Comparison of ENCODE assay signal across 8 worm cellular contexts in the genomic region with DNA sequence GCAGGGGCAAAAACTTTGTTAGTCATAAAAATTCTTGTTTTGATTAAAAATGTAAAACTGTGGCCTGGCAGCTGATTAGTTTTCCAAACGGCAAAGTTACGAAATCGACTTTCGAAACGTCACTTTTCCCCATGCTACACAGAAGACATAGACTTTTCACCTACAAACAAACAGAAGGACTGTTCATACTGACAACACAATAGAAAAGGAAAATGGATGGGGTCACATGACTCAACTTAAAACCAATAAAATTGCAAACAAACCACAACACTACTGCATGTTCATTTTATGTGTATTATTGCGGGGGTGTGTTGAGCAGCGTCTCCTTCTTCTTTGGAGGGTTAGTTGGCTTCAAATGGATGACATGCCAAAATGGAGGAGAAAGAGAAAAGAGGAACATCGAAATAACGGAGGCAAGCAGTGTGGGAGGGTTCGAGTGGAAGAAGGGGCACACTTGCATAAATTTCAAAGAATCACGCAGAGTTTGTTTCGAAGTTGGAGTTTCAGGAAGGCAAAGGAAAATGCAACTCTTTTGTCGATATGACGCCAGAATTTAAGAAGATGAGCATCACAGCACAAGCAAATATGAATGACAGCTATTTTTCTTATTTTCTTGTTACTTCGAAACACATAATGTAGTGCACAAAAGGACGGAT.
TF ChIP-seq lines count a peak whose summit lies in the region.

No protein-coding gene starts in this region.

TF ChIP-seq in whole organism, L1 larva, 84 proteins besides CTCF, POLR2A, EP300 and RAD21 (continues in another document):
- TF ChIP-seq blmp-1 (tag; optimal IDR thresholded peaks at IDR 0.05; lab: Kevin White, UChicago) (peak; percentile 73), nhr-71 (tag; optimal IDR thresholded peaks at IDR 0.05; lab: Kevin White, UChicago) (peak; percentile 22), Y116A8C.19 (tag; optimal IDR thresholded peaks at IDR 0.05; lab: Kevin White, UChicago; ENCODE audit: borderline replicate concordance) (no peak), dpl-1 (GFP tag; optimal IDR thresholded peaks at IDR 0.05; lab: Kevin White, UChicago) (peak in 2 of 3 experiments; percentile 18 to 19), efl-1 (optimal IDR thresholded peaks at IDR 0.05; lab: Kevin White, UChicago) (peak in 1 of 2 experiments; percentile 11), efl-1 (GFP tag; optimal IDR thresholded peaks at IDR 0.05 in 1 of 2; lab: Kevin White, UChicago) (peak; percentile 8 to 48), tbx-2 (tag; optimal IDR thresholded peaks at IDR 0.05; lab: Kevin White, UChicago) (peak; percentile 20), mep-1 (tag; optimal IDR thresholded peaks at IDR 0.05; lab: Kevin White, UChicago) (peak; percentile 68), lsy-2 (tag; optimal IDR thresholded peaks at IDR 0.05; lab: Kevin White, UChicago) (peak in 1 of 2 experiments; percentile 3)

TF ChIP-seq in whole organism, L2 larva, 48 proteins besides CTCF, POLR2A, EP300 and RAD21 (continues in another document):
- TF ChIP-seq blmp-1 (tag; optimal IDR thresholded peaks at IDR 0.05; lab: Kevin White, UChicago; ENCODE audit: insufficient read depth) (peak; percentile 54), ceh-82 (tag; optimal IDR thresholded peaks at IDR 0.05; lab: Kevin White, UChicago) (no peak), skn-1 (tag; optimal IDR thresholded peaks at IDR 0.05; lab: Kevin White, UChicago) (no peak), zag-1 (tag; optimal IDR thresholded peaks at IDR 0.05; lab: Kevin White, UChicago) (peak; percentile 19), nhr-6 (tag; optimal IDR thresholded peaks at IDR 0.05; lab: Kevin White, UChicago) (peak; percentile 75), egl-27 (tag; optimal IDR thresholded peaks at IDR 0.05; lab: Kevin White, UChicago) (peak; percentile 40), lin-39 (tag; optimal IDR thresholded peaks at IDR 0.05; lab: Kevin White, UChicago) (no peak), ceh-16 (tag; optimal IDR thresholded peaks at IDR 0.05; lab: Kevin White, UChicago) (no peak), lsy-2 (tag; optimal IDR thresholded peaks at IDR 0.05; lab: Kevin White, UChicago) (peak in 1 of 2 experiments; percentile 27), sem-4 (tag; optimal IDR thresholded peaks at IDR 0.05; lab: Kevin White, UChicago) (peak; percentile 12)

TF ChIP-seq in whole organism, L3 larva, 47 proteins besides CTCF, POLR2A, EP300 and RAD21 (continues in another document):
- TF ChIP-seq lin-15B (tag; optimal IDR thresholded peaks at IDR 0.05; lab: Kevin White, UChicago) (no peak), pqm-1 (tag; optimal IDR thresholded peaks at IDR 0.05; lab: Kevin White, UChicago) (peak; percentile 37), ama-1 (optimal IDR thresholded peaks at IDR 0.05; lab: Kevin White, UChicago) (peak; percentile 33), nhr-28 (tag; optimal IDR thresholded peaks at IDR 0.05; lab: Kevin White, UChicago) (no peak), jun-1 (tag; optimal IDR thresholded peaks at IDR 0.05; lab: Kevin White, UChicago) (no peak), fkh-10 (GFP tag; optimal IDR thresholded peaks at IDR 0.05; lab: Kevin White, UChicago) (no peak), ceh-82 (tag; optimal IDR thresholded peaks at IDR 0.05; lab: Kevin White, UChicago) (no peak), zag-1 (tag; optimal IDR thresholded peaks at IDR 0.05; lab: Kevin White, UChicago) (no peak), unc-39 (tag; optimal IDR thresholded peaks at IDR 0.05; lab: Kevin White, UChicago) (no peak), unc-62 (GFP tag; optimal IDR thresholded peaks at IDR 0.05; lab: Kevin White, UChicago) (no peak), nhr-11 (tag; optimal IDR thresholded peaks at IDR 0.05; lab: Kevin White, UChicago) (no peak)

TF ChIP-seq in whole organism, L4 larva, 104 proteins besides CTCF, POLR2A, EP300 and RAD21 (continues in another document):
- no peak for TF ChIP-seq nhr-42 (GFP tag; IDR thresholded peaks at IDR 0.05; lab: Robert Waterston, UW)
- no peak for TF ChIP-seq mxl-2 (GFP tag; conservative IDR thresholded peaks at IDR 0.05; lab: Robert Waterston, UW)
- peak; percentile 29 for TF ChIP-seq fkh-10 (GFP tag; optimal IDR thresholded peaks at IDR 0.05; lab: Kevin White, UChicago)
- TF ChIP-seq php-3 (GFP tag; IDR thresholded peaks at IDR 0.05; lab: Robert Waterston, UW), result 0 out of 2 replicates have a peak, but pooled peaks have one; percentile 26
- TF ChIP-seq zip-2 (tag; optimal IDR thresholded peaks at IDR 0.05; lab: Kevin White, UChicago), result no peak
- TF ChIP-seq spr-1 (tag; optimal IDR thresholded peaks at IDR 0.05; lab: Kevin White, UChicago), result no peak
- TF ChIP-seq lir-3 (tag; optimal IDR thresholded peaks at IDR 0.05; lab: Kevin White, UChicago), result no peak
- no peak for TF ChIP-seq R02D3.7 (tag; optimal IDR thresholded peaks at IDR 0.05; lab: Kevin White, UChicago)
- TF ChIP-seq madf-5 (GFP tag; IDR thresholded peaks at IDR 0.05; lab: Robert Waterston, UW), result no peak
- TF ChIP-seq sdz-12 (GFP tag; optimal IDR thresholded peaks at IDR 0.05; lab: Kevin White, UChicago), result no peak
- peak; percentile 19 for TF ChIP-seq nhr-77 (tag; optimal IDR thresholded peaks at IDR 0.05; lab: Kevin White, UChicago)

TF ChIP-seq in whole organism, late embryonic, 69 proteins besides CTCF, POLR2A, EP300 and RAD21 (continues in another document):
- no peak for TF ChIP-seq tbx-2 (tag; optimal IDR thresholded peaks at IDR 0.05; lab: Kevin White, UChicago)
- no peak for TF ChIP-seq lim-6 (tag; optimal IDR thresholded peaks at IDR 0.05; lab: Kevin White, UChicago)
- TF ChIP-seq unc-55 (GFP tag; optimal IDR thresholded peaks at IDR 0.05; lab: Kevin White, UChicago), result no peak
- no peak for TF ChIP-seq fax-1 (tag; optimal IDR thresholded peaks at IDR 0.05; lab: Kevin White, UChicago)
- TF ChIP-seq unc-42 (tag; optimal IDR thresholded peaks at IDR 0.05; lab: Kevin White, UChicago), result no peak
- TF ChIP-seq ceh-48 (tag; optimal IDR thresholded peaks at IDR 0.05; lab: Kevin White, UChicago), result no peak
- no peak for TF ChIP-seq syd-9 (tag; optimal IDR thresholded peaks at IDR 0.05; lab: Kevin White, UChicago)
- TF ChIP-seq pros-1 (tag; optimal IDR thresholded peaks at IDR 0.05; lab: Kevin White, UChicago), result no peak
- TF ChIP-seq ceh-9 (tag; optimal IDR thresholded peaks at IDR 0.05; lab: Kevin White, UChicago), result no peak
- TF ChIP-seq fkh-6 (tag; optimal IDR thresholded peaks at IDR 0.05; lab: Kevin White, UChicago), result no peak
- peak; percentile 64 for TF ChIP-seq hlh-30 (tag; optimal IDR thresholded peaks at IDR 0.05; lab: Kevin White, UChicago; ENCODE audit: insufficient read depth)
- TF ChIP-seq eyg-1 (tag; optimal IDR thresholded peaks at IDR 0.05; lab: Kevin White, UChicago), result no peak

TF ChIP-seq in whole organism, midembryonic, 9 proteins besides CTCF, POLR2A, EP300 and RAD21:
- TF ChIP-seq med-1 (GFP tag; optimal IDR thresholded peaks at IDR 0.05; lab: Kevin White, UChicago; ENCODE audit: insufficient read depth) (no peak), ztf-29 (GFP tag; IDR thresholded peaks at IDR 0.05; lab: Robert Waterston, UW) (no peak), flt-1 (GFP tag; IDR thresholded peaks at IDR 0.05; lab: Robert Waterston, UW) (0 out of 2 replicates have a peak, but pooled peaks have one; percentile 31)
TF ChIP-seq in whole organism, midembryonic: peak in this region for 1.

TF ChIP-seq in whole organism, mixed stage, embryonic, 35 proteins besides CTCF, POLR2A, EP300 and RAD21:
- TF ChIP-seq cnd-1 (tag; optimal IDR thresholded peaks at IDR 0.05; lab: Kevin White, UChicago), result peak; percentile 7
- no peak for TF ChIP-seq bed-3 (GFP tag; optimal IDR thresholded peaks at IDR 0.05; lab: Kevin White, UChicago)
- TF ChIP-seq nhr-237 (tag; optimal IDR thresholded peaks at IDR 0.05; lab: Kevin White, UChicago), result peak; percentile 28

TF ChIP-seq in whole organism, young adult, 124 proteins besides CTCF, POLR2A, EP300 and RAD21:
- no peak for TF ChIP-seq Y53F4B.3 (GFP tag; IDR thresholded peaks at IDR 0.05; lab: Robert Waterston, UW)
- TF ChIP-seq cebp-1 (GFP tag; IDR thresholded peaks at IDR 0.05; lab: Robert Waterston, UW), result peak; percentile 96
- peak; percentile 97 for TF ChIP-seq cebp-1 (tag; optimal IDR thresholded peaks at IDR 0.05; lab: Kevin White, UChicago)
- TF ChIP-seq ztf-6 (GFP tag; IDR thresholded peaks at IDR 0.05; lab: Robert Waterston, UW), result no peak
- peak; percentile 85 for TF ChIP-seq unc-62 (GFP tag; optimal IDR thresholded peaks at IDR 0.05; lab: Kevin White, UChicago)
- peak; percentile 31 for TF ChIP-seq ceh-27 (GFP tag; optimal IDR thresholded peaks at IDR 0.05; lab: Kevin White, UChicago)
- TF ChIP-seq nhr-179 (tag; optimal IDR thresholded peaks at IDR 0.05; lab: Kevin White, UChicago), result no peak
- no peak for TF ChIP-seq lag-1 (GFP tag; IDR thresholded peaks at IDR 0.05; lab: Robert Waterston, UW)
- 0 out of 2 replicates have a peak, but pooled peaks have one; percentile 14 for TF ChIP-seq zfh-2 (GFP tag; conservative IDR thresholded peaks at IDR 0.05; lab: Robert Waterston, UW)
- peak; percentile 35 for TF ChIP-seq attf-5 (GFP tag; optimal IDR thresholded peaks at IDR 0.05; lab: Kevin White, UChicago)
- TF ChIP-seq sea-2 (GFP tag; IDR thresholded peaks at IDR 0.05; lab: Robert Waterston, UW), result no peak
- TF ChIP-seq nfya-1 (tag; optimal IDR thresholded peaks at IDR 0.05; lab: Kevin White, UChicago; ENCODE audit: borderline replicate concordance, insufficient read depth), result no peak
- no peak for TF ChIP-seq ztf-26 (tag; optimal IDR thresholded peaks at IDR 0.05; lab: Kevin White, UChicago)
- 0 out of 2 replicates have a peak, but pooled peaks have one; percentile 16 for TF ChIP-seq mcd-1 (GFP tag; IDR thresholded peaks at IDR 0.05; lab: Robert Waterston, UW)
- peak; percentile 19; the same call in 1 of the 2 replicates for TF ChIP-seq K11D2.4 (GFP tag; IDR thresholded peaks at IDR 0.05; lab: Robert Waterston, UW)
- peak; percentile 70 for TF ChIP-seq ama-1 (optimal IDR thresholded peaks at IDR 0.05; lab: Kevin White, UChicago)
- TF ChIP-seq ama-1 (GFP tag; optimal IDR thresholded peaks at IDR 0.05; lab: Kevin White, UChicago), result no peak
- no peak for TF ChIP-seq ets-4 (GFP tag; optimal IDR thresholded peaks at IDR 0.05; lab: Kevin White, UChicago)
- TF ChIP-seq ceh-100 (GFP tag; IDR thresholded peaks at IDR 0.05; lab: Robert Waterston, UW), result no peak
